Worm (Caenorhabditis elegans): ENCODE data around the gene papl-1.

papl-1 gene

DNA sequence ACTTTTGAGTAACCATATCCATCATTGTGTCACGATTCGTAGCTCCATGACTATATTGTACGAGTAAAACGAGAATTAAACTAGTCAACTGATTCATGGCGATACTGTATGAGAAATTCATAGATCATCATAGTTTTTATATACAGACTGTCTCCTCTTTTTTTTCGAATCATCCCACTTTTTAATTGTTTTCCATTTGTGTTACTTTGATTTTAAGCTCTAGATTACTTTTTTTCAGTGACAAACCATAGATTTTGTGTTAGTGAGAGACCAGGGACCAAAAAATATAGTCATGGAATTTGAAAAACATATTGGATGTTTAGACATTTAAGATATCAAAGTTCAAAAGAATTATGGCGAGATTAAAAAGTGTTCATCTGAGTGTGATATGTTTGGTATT lies 47.6 kb downstream of the papl-1 start, which contains the start of gene R11D1.3:
TSS of gene R11D1.3 (minus strand) at position 101 of the 400 bp plus-strand sequence.
- TF ChIP-seq lir-1 (GFP tag; conservative IDR thresholded peaks at IDR 0.05) (no peak), ztf-22 (GFP tag; optimal IDR thresholded peaks at IDR 0.05) (no peak), egrh-3 (GFP tag; IDR thresholded peaks at IDR 0.05) (no peak), rcor-1 (GFP tag; IDR thresholded peaks at IDR 0.05) (no peak), ceh-27 (GFP tag; optimal IDR thresholded peaks at IDR 0.05) (no peak), sea-2 (GFP tag; IDR thresholded peaks at IDR 0.05) (no peak), F10E7.11 (tag; optimal IDR thresholded peaks at IDR 0.05) (no peak), F49E8.2 (tag; optimal IDR thresholded peaks at IDR 0.05; ENCODE audit: insufficient read depth) (no peak), D2030.7 (GFP tag; IDR thresholded peaks at IDR 0.05) (no peak), C06A6.2 (GFP tag; conservative IDR thresholded peaks at IDR 0.05) (no peak)

DNA sequence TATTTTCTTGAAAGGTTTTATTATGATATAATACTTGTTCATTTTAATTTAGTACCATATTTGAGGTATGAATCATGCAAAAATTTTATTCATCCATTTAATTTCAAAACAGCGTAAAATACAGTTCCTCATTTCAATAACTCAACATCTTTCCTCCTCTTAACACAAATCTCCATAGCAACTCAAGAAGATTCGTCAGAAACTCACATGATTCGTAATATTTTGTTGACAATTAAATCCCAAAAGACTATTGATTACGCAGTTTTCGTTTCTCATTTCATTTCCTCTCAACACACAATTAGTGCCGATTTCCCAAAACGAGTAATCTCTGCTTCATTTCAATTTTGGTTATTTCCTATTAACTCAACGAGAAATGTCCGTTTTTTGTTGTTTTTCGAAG lies 51.3 kb downstream of the papl-1 start, which contains the start of gene R11D1.2:
TSS of gene R11D1.2 (plus strand) at position 301 of the 400 bp plus-strand sequence.
- TF ChIP-seq repo-1 (tag; optimal IDR thresholded peaks at IDR 0.05) = no peak
- TF ChIP-seq snpc-1.1 (tag; optimal IDR thresholded peaks at IDR 0.05; ENCODE audit: insufficient read depth) = no peak
- no peak for TF ChIP-seq atf-7 (tag; optimal IDR thresholded peaks at IDR 0.05)
- TF ChIP-seq K11D2.4 (GFP tag; IDR thresholded peaks at IDR 0.05) = no peak
- no peak for TF ChIP-seq mes-4 (tag; optimal IDR thresholded peaks at IDR 0.05)
- TF ChIP-seq ccch-3 (GFP tag; optimal IDR thresholded peaks at IDR 0.05) = no peak
- no peak for TF ChIP-seq nhr-120 (GFP tag; IDR thresholded peaks at IDR 0.05)

All from whole organism, young adult.